Fruit fly (Drosophila melanogaster) ovary, adult (tissue): ENCODE measurements around the gene CG31381.
A peak's percentile ranks its signal among the peaks of the same experiment; 100 is the strongest.

Experiments
- CG17801 ChIP-seq: fragments of 200-800 bp; optimal IDR thresholded peaks from 2 replicates; lab custom pipeline; 2019; ENCODE audit warnings: missing biosample characterization, mild to moderate bottlenecking, missing genetic modification characterization, moderate library complexity; ENCODE audit not compliant: partially characterized antibody

CG31381 gene

dm6 chr3R:24894419-24895206 is 17.8 kb downstream of the CG31381 start, which contains the start of the genes CG31121 and CG11069:
Gene CG31121, minus strand, starts transcription at chr3R:24894605.
Gene CG11069, plus strand, starts transcription at chr3R:24894742.
- no peak for TF ChIP-seq CG17801

dm6 chr3R:24900816-24901215 is 24.0 kb downstream of the CG31381 start, which contains the start of gene CG10845:
Gene CG10845, plus strand, starts transcription at chr3R:24901116.
- no peak for TF ChIP-seq CG17801

dm6 chr3R:24905959-24906634 is 29.3 kb downstream of the CG31381 start, which contains the start of gene CG13643:
Gene CG13643, minus strand, starts transcription at chr3R:24906004.
- TF ChIP-seq CG17801: no peak

dm6 chr3R:24906648-24907047 is 29.8 kb downstream of the CG31381 start:
- TF ChIP-seq CG17801: no peak

dm6 chr3R:24908034-24908433 is 31.2 kb downstream of the CG31381 start:
- TF ChIP-seq CG17801: no peak

- no peak for TF ChIP-seq CG17801
These were observed 33.3 kb downstream of the CG31381 start for dm6 chr3R:24910097-24910496.

dm6 chr3R:24914864-24915263 is 38.0 kb downstream of the CG31381 start:
- no peak for TF ChIP-seq CG17801

- peak; percentile 58 for TF ChIP-seq CG17801
These were observed 41.2 kb downstream of the CG31381 start, which contains the start of the genes PIG-S, sud1 and CG11168 for dm6 chr3R:24917814-24918636. Gene PIG-S, minus strand, starts transcription at chr3R:24917864. Gene sud1, minus strand, starts transcription at chr3R:24917864. Gene CG11168, plus strand, starts transcription at chr3R:24918106.

dm6 chr3R:24922270-24922669 is 45.4 kb downstream of the CG31381 start, which contains the start of gene Mink:
Gene Mink, plus strand, starts transcription at chr3R:24922473.
- no peak for TF ChIP-seq CG17801

dm6 chr3R:24924916-24925315 is 48.1 kb downstream of the CG31381 start, which contains the start of gene Trf4-2:
Gene Trf4-2, plus strand, starts transcription at chr3R:24925216.
- no peak for TF ChIP-seq CG17801

- TF ChIP-seq CG17801: no peak
These were observed 50.0 kb downstream of the CG31381 start for dm6 chr3R:24926752-24927320.
